Fruit fly (Drosophila melanogaster) whole organism, embryonic: ENCODE measurements around the gene mnd.

Source experiments
- Asciz ChIP-seq: fragments of 200-800 bp; sonication (Bioruptor generic); optimal IDR thresholded peaks from 2 replicates; lab custom pipeline; 2017; ENCODE audit warnings: missing biosample characterization, mild to moderate bottlenecking, missing genetic modification characterization, missing genetic modification reagents
- Bteb2 ChIP-seq: fragments of 200-800 bp; sonication (Bioruptor generic); optimal IDR thresholded peaks from 2 replicates; lab custom pipeline; 2016; ENCODE audit warnings: missing biosample characterization, missing genetic modification characterization
- CG10274 ChIP-seq: fragments of 200-800 bp; sonication (Bioruptor generic); optimal IDR thresholded peaks from 3 replicates; lab custom pipeline; 2017; ENCODE audit warnings: missing biosample characterization, mild to moderate bottlenecking, missing genetic modification characterization
- CG11560 ChIP-seq: fragments of 200-800 bp; sonication (Bioruptor generic); IDR thresholded peaks from 3 replicates; pipeline ENCODE4 v1.3.6; 2022; ENCODE audit warnings: missing biosample characterization, missing genetic modification characterization
- CG13894 ChIP-seq: fragments of 200-800 bp; sonication (Bioruptor generic); optimal IDR thresholded peaks from 3 replicates; lab custom pipeline; 2018; ENCODE audit warnings: missing biosample characterization, mild to moderate bottlenecking, missing genetic modification characterization, moderate library complexity
- CG14860 ChIP-seq: fragments of 200-800 bp; sonication (Bioruptor generic); IDR thresholded peaks from 3 replicates; pipeline ENCODE4 v1.3.6; 2022; ENCODE audit warnings: missing biosample characterization, missing genetic modification characterization; ENCODE audit not compliant: partially characterized antibody
- CG17361 ChIP-seq: fragments of 200-800 bp; sonication (Bioruptor generic); IDR thresholded peaks from 3 replicates; pipeline ENCODE4 v1.3.6; 2022; ENCODE audit warnings: missing biosample characterization, missing genetic modification characterization
- CG18599 ChIP-seq: fragments of 200-800 bp; sonication (Bioruptor generic); optimal IDR thresholded peaks from 3 replicates; lab custom pipeline; 2017; ENCODE audit warnings: missing biosample characterization, missing genetic modification characterization, mild to moderate bottlenecking, moderate library complexity, missing genetic modification reagents
- CG34224 ChIP-seq: fragments of 200-800 bp; sonication (Bioruptor generic); IDR thresholded peaks from 3 replicates; pipeline ENCODE4 v1.3.6; 2022; ENCODE audit warnings: missing biosample characterization, missing genetic modification characterization; ENCODE audit not compliant: partially characterized antibody
- CG4424 ChIP-seq: fragments of 200-800 bp; sonication (Bioruptor generic); optimal IDR thresholded peaks from 3 replicates; lab custom pipeline; 2016; ENCODE audit warnings: missing biosample characterization, missing genetic modification characterization
- CG4617 ChIP-seq: fragments of 200-800 bp; sonication (Bioruptor generic); optimal IDR thresholded peaks from 3 replicates; lab custom pipeline; 2016; ENCODE audit warnings: missing biosample characterization, missing genetic modification characterization, borderline replicate concordance
- CG4707 ChIP-seq: fragments of 200-800 bp; sonication (Bioruptor generic); optimal IDR thresholded peaks from 2 replicates; lab custom pipeline; 2018; ENCODE audit warnings: missing biosample characterization, mild to moderate bottlenecking, missing genetic modification characterization, moderate library complexity
- CG6854 ChIP-seq: fragments of 200-800 bp; sonication (Bioruptor generic); optimal IDR thresholded peaks from 3 replicates; lab custom pipeline; 2017; ENCODE audit warnings: missing biosample characterization, mild to moderate bottlenecking, missing genetic modification characterization
- CG7987 ChIP-seq: fragments of 200-800 bp; sonication (Bioruptor generic); optimal IDR thresholded peaks from 2 replicates; lab custom pipeline; 2018; ENCODE audit warnings: missing biosample characterization, mild to moderate bottlenecking, missing genetic modification characterization, moderate library complexity
- CG9727 ChIP-seq: fragments of 200-800 bp; sonication (Bioruptor generic); optimal IDR thresholded peaks from 3 replicates; lab custom pipeline; 2017; ENCODE audit warnings: missing biosample characterization, mild to moderate bottlenecking, missing genetic modification characterization
- Dad ChIP-seq: fragments of 200-800 bp; sonication (Bioruptor generic); optimal IDR thresholded peaks from 3 replicates; lab custom pipeline; 2016; ENCODE audit warnings: missing biosample characterization, missing genetic modification characterization
- Gsc ChIP-seq: fragments of 200-800 bp; sonication (Bioruptor generic); IDR thresholded peaks from 2 replicates; pipeline ENCODE4 v1.3.6; 2022; ENCODE audit warnings: missing biosample characterization, missing genetic modification characterization
- HLH4C ChIP-seq: fragments of 200-800 bp; sonication (Bioruptor generic); IDR thresholded peaks from 3 replicates; pipeline ENCODE4 v1.3.6; 2022; ENCODE audit warnings: missing biosample characterization, missing genetic modification characterization; ENCODE audit not compliant: partially characterized antibody
- Hr78 ChIP-seq, 2 experiments: fragments of 200-800 bp in 1 of 2; fragments of >200 bp in 1 of 2; sonication (Bioruptor generic) in 1 of 2; optimal IDR thresholded peaks; 2 replicates each; lab custom pipeline; 2017 to 2019; ENCODE audit warnings: missing biosample characterization in 2 of 2, missing genetic modification characterization in 2 of 2, mild to moderate bottlenecking in 1 of 2, moderate library complexity in 1 of 2
- Jarid2 ChIP-seq: fragments of 200-800 bp; sonication (Bioruptor generic); optimal IDR thresholded peaks from 3 replicates; lab custom pipeline; 2017; ENCODE audit warnings: mild to moderate bottlenecking, missing biosample characterization, missing genetic modification reagents, missing genetic modification characterization
- Meics ChIP-seq: fragments of 200-800 bp; sonication (Bioruptor generic); optimal IDR thresholded peaks from 2 replicates; lab custom pipeline; 2017; ENCODE audit warnings: missing biosample characterization, mild to moderate bottlenecking, missing genetic modification characterization
- Mrtf ChIP-seq: fragments of 200-800 bp; sonication (Bioruptor generic); IDR thresholded peaks from 3 replicates; pipeline ENCODE4 v1.3.6; 2022; ENCODE audit warnings: missing biosample characterization, missing genetic modification characterization
- NC2β ChIP-seq: fragments of 200-800 bp; sonication (Bioruptor generic); optimal IDR thresholded peaks from 2 replicates; lab custom pipeline; 2016; ENCODE audit warnings: missing biosample characterization, missing genetic modification characterization
- Opbp ChIP-seq: fragments of 200-800 bp; sonication (Bioruptor generic); IDR thresholded peaks from 3 replicates; pipeline ENCODE4 v1.3.6; 2022; ENCODE audit warnings: missing biosample characterization, missing genetic modification characterization; ENCODE audit not compliant: partially characterized antibody
- Rx ChIP-seq: fragments of 200-800 bp; sonication (Bioruptor generic); IDR thresholded peaks from 2 replicates; pipeline ENCODE4 v1.3.6; 2022; ENCODE audit warnings: missing biosample characterization, missing genetic modification characterization
- amos ChIP-seq: fragments of 200-800 bp; sonication (Bioruptor generic); IDR thresholded peaks from 2 replicates; pipeline ENCODE4 v1.3.6; 2022; ENCODE audit warnings: missing biosample characterization, missing genetic modification characterization; ENCODE audit not compliant: partially characterized antibody
- ara ChIP-seq: fragments of 200-800 bp; sonication (Bioruptor generic); IDR thresholded peaks from 2 replicates; pipeline ENCODE4 v1.3.6; 2022; ENCODE audit warnings: missing biosample characterization, missing genetic modification characterization
- ato ChIP-seq: fragments of 200-800 bp; sonication (Bioruptor generic); IDR thresholded peaks from 2 replicates; pipeline ENCODE4 v1.3.6; 2022; ENCODE audit warnings: missing biosample characterization, missing genetic modification characterization; ENCODE audit not compliant: partially characterized antibody
- bsh ChIP-seq, 2 experiments: fragments of 200-800 bp; sonication (Bioruptor generic); optimal IDR thresholded peaks; 2 replicates each; lab custom pipeline; 2017 to 2018; ENCODE audit warnings: mild to moderate bottlenecking in 2 of 2, missing biosample characterization in 2 of 2, missing genetic modification characterization in 2 of 2, moderate library complexity in 1 of 2
- da ChIP-seq: fragments of 200-800 bp; sonication (Bioruptor generic); optimal IDR thresholded peaks from 2 replicates; lab custom pipeline; 2016; ENCODE audit warnings: missing biosample characterization, missing genetic modification characterization
- disco-r ChIP-seq: fragments of 200-800 bp; sonication (Bioruptor generic); optimal IDR thresholded peaks from 2 replicates; lab custom pipeline; 2016; ENCODE audit warnings: missing biosample characterization, missing genetic modification characterization
- fu2 ChIP-seq: fragments of 200-800 bp; sonication (Bioruptor generic); optimal IDR thresholded peaks from 2 replicates; lab custom pipeline; 2016; ENCODE audit warnings: missing biosample characterization, missing genetic modification characterization
- gcm ChIP-seq: fragments of 200-800 bp; sonication (Bioruptor generic); optimal IDR thresholded peaks from 2 replicates; lab custom pipeline; 2019; ENCODE audit warnings: missing biosample characterization, mild to moderate bottlenecking, missing genetic modification characterization, moderate library complexity
- grau ChIP-seq: fragments of 200-800 bp; optimal IDR thresholded peaks from 3 replicates; lab custom pipeline; 2019; ENCODE audit warnings: missing biosample characterization, mild to moderate bottlenecking, missing genetic modification characterization, moderate library complexity
- gsb-n ChIP-seq: fragments of 200-800 bp; sonication (Bioruptor generic); optimal IDR thresholded peaks from 3 replicates; lab custom pipeline; 2018; ENCODE audit warnings: missing biosample characterization, mild to moderate bottlenecking, missing genetic modification characterization
- hkb ChIP-seq, 2 experiments: fragments of 200-800 bp in 1 of 2; fragments of >200 bp in 1 of 2; sonication (Bioruptor generic) in 1 of 2; IDR thresholded peaks in 1 of 2; optimal IDR thresholded peaks in 1 of 2; 2 replicates each; pipeline versions ENCODE4 v1.3.6 to Lab custom; 2017 to 2022; ENCODE audit warnings: missing biosample characterization in 1 of 2, missing genetic modification characterization in 1 of 2
- jigr1 ChIP-seq: fragments of 200-800 bp; sonication (Bioruptor generic); IDR thresholded peaks from 3 replicates; pipeline ENCODE4 v1.3.6; 2022; ENCODE audit warnings: missing biosample characterization, missing genetic modification characterization
- jumu ChIP-seq: fragments of 200-800 bp; sonication (Bioruptor generic); optimal IDR thresholded peaks from 3 replicates; lab custom pipeline; 2016; ENCODE audit warnings: missing biosample characterization, missing genetic modification characterization
- lbe ChIP-seq: fragments of 200-800 bp; sonication (Bioruptor generic); optimal IDR thresholded peaks from 2 replicates; lab custom pipeline; 2016; ENCODE audit warnings: missing biosample characterization, mild to moderate bottlenecking, missing genetic modification characterization
- nmo ChIP-seq: fragments of 200-800 bp; sonication (Bioruptor generic); optimal IDR thresholded peaks from 2 replicates; lab custom pipeline; 2018; ENCODE audit warnings: missing biosample characterization, mild to moderate bottlenecking, missing genetic modification characterization, moderate library complexity
- peb ChIP-seq: fragments of 200-800 bp; sonication (Bioruptor generic); IDR thresholded peaks from 2 replicates; pipeline ENCODE4 v1.3.6; 2022; ENCODE audit warnings: missing biosample characterization, missing genetic modification characterization
- phol ChIP-seq: fragments of 200-800 bp; sonication (Bioruptor generic); optimal IDR thresholded peaks from 3 replicates; lab custom pipeline; 2018; ENCODE audit warnings: missing biosample characterization, mild to moderate bottlenecking, missing genetic modification characterization, moderate library complexity
- ranshi ChIP-seq: fragments of 200-800 bp; sonication (Bioruptor generic); IDR thresholded peaks from 2 replicates; pipeline ENCODE4 v1.3.6; 2022; ENCODE audit warnings: missing biosample characterization, missing genetic modification characterization
- run ChIP-seq: fragments of 200-800 bp; sonication (Bioruptor generic); optimal IDR thresholded peaks from 3 replicates; lab custom pipeline; 2018; ENCODE audit warnings: missing biosample characterization, mild to moderate bottlenecking, missing genetic modification characterization
- sima ChIP-seq: fragments of 200-800 bp; sonication (Bioruptor generic); optimal IDR thresholded peaks from 2 replicates; lab custom pipeline; 2016; ENCODE audit warnings: missing biosample characterization, missing genetic modification characterization
- so ChIP-seq: fragments of 200-800 bp; sonication (Bioruptor generic); IDR thresholded peaks from 3 replicates; pipeline ENCODE4 v1.3.6; 2022; ENCODE audit warnings: missing biosample characterization, missing genetic modification characterization
- sob ChIP-seq: fragments of 200-800 bp; sonication (Bioruptor generic); IDR thresholded peaks from 2 replicates; pipeline ENCODE4 v1.3.6; 2022; ENCODE audit warnings: missing biosample characterization, missing genetic modification characterization
- tap ChIP-seq: fragments of 200-800 bp; optimal IDR thresholded peaks from 3 replicates; lab custom pipeline; 2019; ENCODE audit warnings: missing biosample characterization, mild to moderate bottlenecking, missing genetic modification characterization, moderate library complexity
- trh ChIP-seq: fragments of 200-800 bp; sonication (Bioruptor generic); optimal IDR thresholded peaks from 2 replicates; lab custom pipeline; 2016; ENCODE audit warnings: missing biosample characterization, missing genetic modification characterization
- tup ChIP-seq: fragments of 200-800 bp; sonication (Bioruptor generic); optimal IDR thresholded peaks from 2 replicates; lab custom pipeline; 2016; ENCODE audit warnings: missing biosample characterization, mild to moderate bottlenecking, missing genetic modification characterization, moderate library complexity
- z ChIP-seq: fragments of 200-800 bp; sonication (Bioruptor generic); IDR thresholded peaks from 3 replicates; pipeline ENCODE4 v1.3.6; 2022; ENCODE audit warnings: missing biosample characterization, missing genetic modification characterization

The mnd gene

dm6 chr3L:14973251-14973625 is 11.7 kb upstream of the mnd start (continued):
- TF ChIP-seq da (GFP tag; lab: Kevin White, UChicago) (no peak), sima (GFP tag; lab: Kevin White, UChicago) (no peak), sob (GFP tag; lab: Robert Waterston, UW) (no peak), jumu (no peak), Rx (GFP tag; lab: Robert Waterston, UW) (no peak), CG11560 (tag; lab: Robert Waterston, UW) (no peak), z (no peak), ranshi (GFP tag; lab: Robert Waterston, UW) (no peak), bsh (GFP tag; optimal IDR thresholded peaks at IDR 0.05; lab: Kevin White, UChicago) (no peak), CG4617 (no peak), Meics (GFP tag; lab: Kevin White, UChicago) (no peak), CG6854 (GFP tag; lab: Kevin White, UChicago) (no peak), CG18599 (GFP tag; lab: Kevin White, UChicago) (no peak), Opbp (GFP tag; lab: Robert Waterston, UW) (peak; percentile 15; the same call in 1 of the 3 replicates), fu2 (no peak), CG17361 (GFP tag; lab: Robert Waterston, UW) (no peak), ato (GFP tag; lab: Robert Waterston, UW) (no peak), Jarid2 (no peak), CG7987 (no peak), phol (tag; lab: Kevin White, UChicago) (no peak), Hr78 (GFP tag; optimal IDR thresholded peaks at IDR 0.05; lab: Kevin White, UChicago) (no peak), gsb-n (tag; lab: Kevin White, UChicago) (no peak)

dm6 chr3L:14974513-14974912 is 10.4 kb upstream of the mnd start, which contains the start of gene Ocho:
Gene Ocho, plus strand, starts transcription at chr3L:14974848.
- TF ChIP-seq amos (GFP tag; lab: Robert Waterston, UW), result peak; percentile 40; the same call in 1 of the 2 replicates
- no peak for TF ChIP-seq Mrtf (GFP tag; lab: Robert Waterston, UW)
- TF ChIP-seq nmo (GFP tag; lab: Kevin White, UChicago), result no peak
- TF ChIP-seq disco-r (GFP tag; lab: Kevin White, UChicago), result no peak
- TF ChIP-seq tap (tag; lab: Kevin White, UChicago), result no peak
- TF ChIP-seq tup, result no peak
- no peak for TF ChIP-seq trh
- no peak for TF ChIP-seq Bteb2 (GFP tag; lab: Kevin White, UChicago)
- TF ChIP-seq NC2β (GFP tag; lab: Kevin White, UChicago), result no peak
- TF ChIP-seq so, result no peak
- TF ChIP-seq run (tag; lab: Kevin White, UChicago), result no peak
- TF ChIP-seq CG34224 (GFP tag; lab: Robert Waterston, UW), result no peak
- TF ChIP-seq hkb (optimal IDR thresholded peaks at IDR 0.05; lab: Kevin White, UChicago), result no peak
- no peak for TF ChIP-seq hkb (GFP tag; IDR thresholded peaks at IDR 0.05; lab: Robert Waterston, UW)
- TF ChIP-seq Dad (GFP tag; lab: Kevin White, UChicago), result no peak
- no peak for TF ChIP-seq CG14860 (GFP tag; lab: Robert Waterston, UW)
- no peak for TF ChIP-seq grau
- no peak for TF ChIP-seq Gsc (GFP tag; lab: Robert Waterston, UW)
- no peak for TF ChIP-seq lbe (GFP tag; lab: Kevin White, UChicago)
- TF ChIP-seq Asciz, result no peak
- TF ChIP-seq jigr1 (GFP tag; lab: Robert Waterston, UW), result no peak
- TF ChIP-seq CG9727, result no peak
- no peak for TF ChIP-seq CG4707 (GFP tag; lab: Kevin White, UChicago)
- TF ChIP-seq ara, result no peak
- no peak for TF ChIP-seq CG4424
- no peak for TF ChIP-seq CG13894 (tag; lab: Kevin White, UChicago)
- no peak for TF ChIP-seq CG10274 (GFP tag; lab: Kevin White, UChicago)
- TF ChIP-seq peb (GFP tag; lab: Robert Waterston, UW), result no peak
- TF ChIP-seq HLH4C (GFP tag; lab: Robert Waterston, UW), result no peak
- TF ChIP-seq gcm (GFP tag; lab: Kevin White, UChicago), result peak; percentile 4
